Fruit fly (Drosophila melanogaster) whole organism, prepupa: Measurements from ENCODE around the gene CG43880.
A peak's percentile ranks its signal among the peaks of the same experiment; 100 is the strongest.

Source experiments
- Blimp-1 ChIP-seq: fragments of 200-800 bp; sonication (Bioruptor generic); optimal IDR thresholded peaks from 3 replicates; lab custom pipeline; 2017; ENCODE audit warnings: missing biosample characterization, missing genetic modification characterization, mild to moderate bottlenecking, moderate library complexity, missing genetic modification reagents
- CG10669 ChIP-seq: fragments of 200-800 bp; sonication (Bioruptor generic); optimal IDR thresholded peaks from 3 replicates; lab custom pipeline; 2018; ENCODE audit warnings: missing biosample characterization, mild to moderate bottlenecking, missing genetic modification characterization, moderate library complexity
- CG11294 ChIP-seq: fragments of 200-800 bp; sonication (Bioruptor generic); IDR thresholded peaks from 2 replicates; pipeline ENCODE4 v1.3.6; 2022; ENCODE audit warnings: missing biosample characterization, missing genetic modification characterization
- CG11762 ChIP-seq: fragments of 200-800 bp; sonication (Bioruptor generic); optimal IDR thresholded peaks from 3 replicates; lab custom pipeline; 2016; ENCODE audit warnings: missing biosample characterization, missing genetic modification characterization; ENCODE audit not compliant: insufficient read depth
- CG11902 ChIP-seq: fragments of 200-800 bp; sonication (Bioruptor generic); optimal IDR thresholded peaks from 3 replicates; lab custom pipeline; 2016; ENCODE audit warnings: missing biosample characterization, missing genetic modification characterization
- CG1621 ChIP-seq: fragments of 200-800 bp; sonication (Bioruptor generic); optimal IDR thresholded peaks from 3 replicates; lab custom pipeline; 2018; ENCODE audit warnings: missing biosample characterization, mild to moderate bottlenecking, missing genetic modification characterization
- CG31627 ChIP-seq: fragments of 200-800 bp; sonication (Bioruptor generic); optimal IDR thresholded peaks from 3 replicates; lab custom pipeline; 2016; ENCODE audit warnings: missing biosample characterization, missing genetic modification characterization
- CG3919 ChIP-seq: fragments of 200-800 bp; sonication (Bioruptor generic); optimal IDR thresholded peaks from 3 replicates; lab custom pipeline; 2016; ENCODE audit warnings: missing biosample characterization, missing genetic modification characterization
- CG6792 ChIP-seq: fragments of 200-800 bp; sonication (Bioruptor generic); optimal IDR thresholded peaks from 3 replicates; lab custom pipeline; 2016; ENCODE audit warnings: missing biosample characterization, missing genetic modification characterization
- CG6808 ChIP-seq: fragments of 200-800 bp; sonication (Bioruptor generic); optimal IDR thresholded peaks from 3 replicates; lab custom pipeline; 2017; ENCODE audit warnings: missing biosample characterization, missing genetic modification characterization, mild to moderate bottlenecking, moderate library complexity, missing genetic modification reagents
- CG8632 ChIP-seq: fragments of 200-800 bp; sonication (Bioruptor generic); optimal IDR thresholded peaks from 3 replicates; lab custom pipeline; 2016; ENCODE audit warnings: missing biosample characterization, missing genetic modification characterization
- Eip75B ChIP-seq: fragments of 200-800 bp; sonication (Bioruptor generic); optimal IDR thresholded peaks from 3 replicates; lab custom pipeline; 2016; ENCODE audit warnings: missing biosample characterization, missing genetic modification characterization
- Eip78C ChIP-seq: fragments of 200-800 bp; sonication (Bioruptor generic); peaks from one replicate; lab custom pipeline; 2016; ENCODE audit warnings: missing biosample characterization, missing genetic modification characterization
- Eip93F ChIP-seq: fragments of 200-800 bp; sonication (Bioruptor generic); optimal IDR thresholded peaks from 2 replicates; lab custom pipeline; 2016; ENCODE audit warnings: missing biosample characterization, mild to moderate bottlenecking, missing genetic modification characterization
- Ets21C ChIP-seq: fragments of 200-800 bp; sonication (Bioruptor generic); optimal IDR thresholded peaks from 3 replicates; lab custom pipeline; 2016; ENCODE audit warnings: missing biosample characterization, missing genetic modification characterization
- Ets96B ChIP-seq: fragments of 200-800 bp; optimal IDR thresholded peaks from 2 replicates; lab custom pipeline; 2019; ENCODE audit warnings: missing biosample characterization, mild to moderate bottlenecking, missing genetic modification characterization, moderate library complexity
- Gug ChIP-seq: fragments of 200-800 bp; sonication (Bioruptor generic); IDR thresholded peaks from 2 replicates; pipeline ENCODE4 v1.3.6; 2022; ENCODE audit warnings: missing biosample characterization, missing genetic modification characterization
- Hr39 ChIP-seq: fragments of 200-800 bp; sonication (Bioruptor generic); optimal IDR thresholded peaks from 2 replicates; lab custom pipeline; 2016; ENCODE audit warnings: missing biosample characterization, missing genetic modification characterization
- Hr4 ChIP-seq: fragments of 200-800 bp; sonication (Bioruptor generic); optimal IDR thresholded peaks from 3 replicates; lab custom pipeline; 2016; ENCODE audit warnings: missing biosample characterization, missing genetic modification characterization
- OdsH ChIP-seq: fragments of 200-800 bp; sonication (Bioruptor generic); optimal IDR thresholded peaks from 3 replicates; lab custom pipeline; 2016; ENCODE audit warnings: missing biosample characterization, missing genetic modification characterization
- Smox ChIP-seq: fragments of 200-800 bp; sonication (Bioruptor generic); optimal IDR thresholded peaks from 3 replicates; lab custom pipeline; 2016; ENCODE audit warnings: missing biosample characterization, missing genetic modification characterization
- Sox102F ChIP-seq: fragments of 200-800 bp; sonication (Bioruptor generic); optimal IDR thresholded peaks from 2 replicates; lab custom pipeline; 2016; ENCODE audit warnings: missing biosample characterization, mild to moderate bottlenecking, missing genetic modification characterization
- Sox15 ChIP-seq: fragments of 200-800 bp; sonication (Bioruptor generic); optimal IDR thresholded peaks from 3 replicates; lab custom pipeline; 2016; ENCODE audit warnings: missing biosample characterization, missing genetic modification characterization
- achi ChIP-seq: fragments of 200-800 bp; sonication (Bioruptor generic); optimal IDR thresholded peaks from 3 replicates; lab custom pipeline; 2016; ENCODE audit warnings: missing biosample characterization, missing genetic modification characterization
- cyc ChIP-seq: fragments of 200-800 bp; sonication (Bioruptor generic); optimal IDR thresholded peaks from 3 replicates; lab custom pipeline; 2016; ENCODE audit warnings: missing biosample characterization, missing genetic modification characterization
- dsx ChIP-seq: fragments of 200-800 bp; optimal IDR thresholded peaks from 3 replicates; lab custom pipeline; 2019; ENCODE audit warnings: missing biosample characterization, mild to moderate bottlenecking, missing genetic modification characterization, moderate library complexity; ENCODE audit not compliant: poor library complexity, severe bottlenecking
- eg ChIP-seq: fragments of 200-800 bp; sonication (Bioruptor generic); IDR thresholded peaks from 3 replicates; pipeline ENCODE4 v1.3.6; 2022; ENCODE audit warnings: missing biosample characterization, missing genetic modification characterization
- fkh ChIP-seq: fragments of 200-800 bp; sonication (Bioruptor generic); optimal IDR thresholded peaks from 3 replicates; lab custom pipeline; 2017; ENCODE audit warnings: missing biosample characterization, mild to moderate bottlenecking, missing genetic modification characterization, moderate library complexity
- lz ChIP-seq: fragments of 200-800 bp; sonication (Bioruptor generic); optimal IDR thresholded peaks from 3 replicates; lab custom pipeline; 2016; ENCODE audit warnings: missing biosample characterization, missing genetic modification characterization
- net ChIP-seq: fragments of 200-800 bp; sonication (Bioruptor generic); optimal IDR thresholded peaks from 3 replicates; lab custom pipeline; 2016; ENCODE audit warnings: missing biosample characterization, missing genetic modification characterization
- pdm3 ChIP-seq: fragments of 200-800 bp; sonication (Bioruptor generic); optimal IDR thresholded peaks from 3 replicates; lab custom pipeline; 2016; ENCODE audit warnings: missing biosample characterization, missing genetic modification characterization
- ss ChIP-seq, 2 experiments: fragments of 200-800 bp; sonication (Bioruptor generic); optimal IDR thresholded peaks; 2 replicates in 1 of 2; 3 replicates in 1 of 2; lab custom pipeline; 2017 to 2018; ENCODE audit warnings: mild to moderate bottlenecking in 2 of 2, missing biosample characterization in 2 of 2, missing genetic modification characterization in 2 of 2, moderate library complexity in 1 of 2
- svp ChIP-seq: fragments of 200-800 bp; sonication (Bioruptor generic); peaks from one replicate; lab custom pipeline; 2016; ENCODE audit warnings: missing biosample characterization, missing genetic modification characterization
- topi ChIP-seq: fragments of 200-800 bp; sonication (Bioruptor generic); optimal IDR thresholded peaks from 3 replicates; lab custom pipeline; 2016; ENCODE audit warnings: missing biosample characterization, missing genetic modification characterization
- vri ChIP-seq: fragments of 200-800 bp; sonication (Bioruptor generic); optimal IDR thresholded peaks from 3 replicates; lab custom pipeline; 2016; ENCODE audit warnings: missing biosample characterization, mild to moderate bottlenecking, missing genetic modification characterization

Gene CG43880

DNA sequence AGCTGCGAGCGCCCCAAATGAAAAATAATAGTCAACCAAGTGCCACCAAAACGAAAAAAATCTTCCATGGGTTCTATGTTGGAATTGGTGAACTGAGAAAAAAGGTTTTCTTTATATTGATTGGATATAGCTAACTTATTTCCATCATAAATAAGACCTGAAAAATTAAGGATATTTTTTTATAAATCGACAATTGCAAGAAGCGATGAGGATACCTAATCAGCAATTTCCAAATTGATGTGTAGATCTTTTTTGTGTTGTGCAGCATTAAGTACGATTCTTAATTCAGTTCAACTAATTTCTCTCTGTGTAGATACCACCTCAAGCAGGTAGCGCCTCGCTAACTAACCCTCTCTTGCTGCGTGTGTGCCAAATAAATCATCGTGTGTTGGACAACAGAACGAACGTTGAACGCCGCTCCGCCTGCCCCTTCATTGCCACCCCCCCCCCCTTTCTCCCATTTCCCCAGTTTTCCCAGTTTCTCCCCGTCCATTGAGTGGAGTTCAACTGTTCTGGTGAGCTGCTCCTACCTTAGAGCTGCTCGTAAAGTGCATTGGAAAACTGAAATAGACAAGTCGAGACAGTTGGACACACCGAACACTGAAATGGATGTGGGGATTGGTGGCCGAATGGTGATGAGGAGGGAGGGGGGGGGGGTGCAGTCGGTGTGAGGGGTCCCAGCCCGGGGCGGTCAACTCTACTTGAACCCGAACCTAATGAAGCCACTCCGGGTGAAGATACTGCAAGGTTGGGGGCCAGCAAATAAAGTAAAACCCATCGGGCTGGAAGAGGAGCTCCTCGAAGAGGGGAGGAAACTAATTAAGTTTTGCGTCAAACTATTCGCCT, 42.9 kb upstream of the CG43880 start (continued):
- TF ChIP-seq cyc (GFP tag; lab: Kevin White, UChicago), result peak; percentile 43
- TF ChIP-seq dsx (GFP tag; lab: Kevin White, UChicago), result no peak
- TF ChIP-seq lz (GFP tag; lab: Kevin White, UChicago), result peak; percentile 20
- peak; percentile 15 for TF ChIP-seq CG31627 (GFP tag; lab: Kevin White, UChicago)
- TF ChIP-seq Ets21C (GFP tag; lab: Kevin White, UChicago), result no peak
- peak; percentile 72 for TF ChIP-seq CG3919 (GFP tag; lab: Kevin White, UChicago)
- TF ChIP-seq ss (GFP tag; optimal IDR thresholded peaks at IDR 0.05; lab: Kevin White, UChicago), result peak; percentile 18 to 31
- TF ChIP-seq eg (GFP tag; lab: Robert Waterston, UW), result 0 out of 3 replicates have a peak, but pooled peaks have one; percentile 26
- peak; percentile 54 for TF ChIP-seq CG11762
- peak; percentile 60 for TF ChIP-seq topi
- peak; percentile 61 for TF ChIP-seq achi (GFP tag; lab: Kevin White, UChicago)
- peak; percentile 57 for TF ChIP-seq Hr4 (GFP tag; lab: Kevin White, UChicago)
- TF ChIP-seq Sox102F (GFP tag; lab: Kevin White, UChicago), result peak; percentile 4
- TF ChIP-seq pdm3 (GFP tag; lab: Kevin White, UChicago), result peak; percentile 50
- peak; percentile 11 for TF ChIP-seq Hr39 (GFP tag; lab: Kevin White, UChicago)
- peak; percentile 44 for TF ChIP-seq CG10669 (GFP tag; lab: Kevin White, UChicago)
- TF ChIP-seq CG8632 (GFP tag; lab: Kevin White, UChicago), result peak; percentile 26
- peak; percentile 67 for TF ChIP-seq CG6808 (GFP tag; lab: Kevin White, UChicago)
- TF ChIP-seq Eip78C, result peak; percentile 92
- peak; percentile 65 for TF ChIP-seq Ets96B (tag; lab: Kevin White, UChicago)
- TF ChIP-seq Gug (GFP tag; lab: Robert Waterston, UW), result peak; percentile 25; the same call in 1 of the 2 replicates
- peak; percentile 61 for TF ChIP-seq Eip75B (GFP tag; lab: Kevin White, UChicago)
- peak; percentile 26 for TF ChIP-seq fkh (GFP tag; lab: Kevin White, UChicago)
- TF ChIP-seq Blimp-1 (GFP tag; lab: Kevin White, UChicago), result no peak
- no peak for TF ChIP-seq CG11294
- TF ChIP-seq CG11902 (GFP tag; lab: Kevin White, UChicago), result no peak
- TF ChIP-seq CG1621 (tag; lab: Kevin White, UChicago), result no peak
- peak; percentile 37 for TF ChIP-seq net (GFP tag; lab: Kevin White, UChicago)
- no peak for TF ChIP-seq vri (GFP tag; lab: Kevin White, UChicago)
- TF ChIP-seq Smox (GFP tag; lab: Kevin White, UChicago), result peak; percentile 19
- no peak for TF ChIP-seq Sox15 (GFP tag; lab: Kevin White, UChicago)

dm6 chr3L:7988401-7988800, 42.3 kb upstream of the CG43880 start:
- peak; percentile 80 for TF ChIP-seq dsx (GFP tag; lab: Kevin White, UChicago)
- no peak for TF ChIP-seq OdsH (GFP tag; lab: Kevin White, UChicago)
- TF ChIP-seq, all 60 proteins: peak for 1

DNA sequence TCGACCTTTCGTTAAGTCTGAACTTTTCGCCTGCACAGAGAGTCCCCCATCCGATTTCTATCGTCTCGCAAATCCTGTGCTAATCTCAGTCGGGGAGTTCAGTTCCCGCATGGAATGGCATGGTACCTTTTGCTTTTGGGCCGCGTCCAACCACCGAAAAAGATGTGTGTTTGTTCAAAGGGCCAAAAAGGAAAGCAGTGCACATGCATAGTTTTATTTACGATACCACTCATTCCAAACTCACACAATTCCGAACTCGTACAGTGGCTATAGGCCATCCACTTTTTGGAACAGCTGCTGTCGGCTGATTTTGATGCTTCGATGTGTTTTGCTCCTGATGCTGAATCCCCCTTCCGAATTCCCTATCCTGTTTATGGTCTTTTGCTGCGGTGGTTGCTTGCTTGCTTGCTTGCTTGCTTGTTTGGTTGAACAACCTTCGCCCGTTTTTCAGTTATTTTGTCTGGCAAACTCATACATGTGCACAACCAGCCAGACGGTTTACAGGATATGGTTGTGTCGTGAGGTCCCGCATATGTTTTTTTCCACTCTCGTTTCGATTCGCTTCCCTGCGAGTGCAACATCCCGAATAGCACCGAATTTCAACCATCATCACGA, 38.6 kb upstream of the CG43880 start:
- no peak for TF ChIP-seq svp (GFP tag; lab: Kevin White, UChicago)
- no peak for TF ChIP-seq CG6792
- no peak for TF ChIP-seq CG10669 (GFP tag; lab: Kevin White, UChicago)
- TF ChIP-seq Eip78C, result no peak
- no peak for TF ChIP-seq CG11762
- no peak for TF ChIP-seq eg (GFP tag; lab: Robert Waterston, UW)
- no peak for TF ChIP-seq Eip75B (GFP tag; lab: Kevin White, UChicago)
- no peak for TF ChIP-seq Eip93F
- no peak for TF ChIP-seq lz (GFP tag; lab: Kevin White, UChicago)
